Fruit fly (Drosophila melanogaster) whole organism, embryonic: ENCODE data around the gene Cyp4g15.
A peak's percentile ranks its signal among the peaks of the same experiment; 100 is the strongest.

Experiments
- CG11695 ChIP-seq: fragments of 200-800 bp; sonication (Bioruptor generic); IDR thresholded peaks from 3 replicates; pipeline ENCODE4 v1.3.6; 2022; ENCODE audit warnings: missing biosample characterization, missing genetic modification characterization
- CG2116 ChIP-seq: fragments of 200-800 bp; sonication (Bioruptor generic); optimal IDR thresholded peaks from 3 replicates; lab custom pipeline; 2018; ENCODE audit warnings: missing biosample characterization, mild to moderate bottlenecking, missing genetic modification characterization
- CG30431 ChIP-seq: fragments of 200-800 bp; sonication (Bioruptor generic); optimal IDR thresholded peaks from 2 replicates; lab custom pipeline; 2017; ENCODE audit warnings: missing biosample characterization, missing genetic modification characterization
- CG3838 ChIP-seq: fragments of 200-800 bp; sonication (Bioruptor generic); optimal IDR thresholded peaks from 3 replicates; lab custom pipeline; 2016; ENCODE audit warnings: missing biosample characterization, missing genetic modification characterization
- CoRest ChIP-seq: fragments of 200-800 bp; sonication (Bioruptor generic); optimal IDR thresholded peaks from 3 replicates; lab custom pipeline; 2018; ENCODE audit warnings: missing biosample characterization, mild to moderate bottlenecking, missing genetic modification characterization, moderate library complexity
- Oli ChIP-seq: fragments of 200-800 bp; sonication (Bioruptor generic); optimal IDR thresholded peaks from 2 replicates; lab custom pipeline; 2018; ENCODE audit warnings: missing biosample characterization, mild to moderate bottlenecking, missing genetic modification characterization, moderate library complexity
- chinmo ChIP-seq: fragments of 200-800 bp; sonication (Bioruptor generic); IDR thresholded peaks from 4 replicates; pipeline ENCODE4 v1.3.6; 2022; ENCODE audit warnings: missing biosample characterization, missing genetic modification characterization; ENCODE audit not compliant: partially characterized antibody
- croc ChIP-seq: fragments of 200-800 bp; sonication (Bioruptor generic); conservative IDR thresholded peaks from 3 replicates; pipeline ENCODE4 v1.3.6; 2022; ENCODE audit warnings: missing biosample characterization, missing genetic modification characterization
- dimm ChIP-seq: fragments of 200-800 bp; sonication (Bioruptor generic); IDR thresholded peaks from 2 replicates; pipeline ENCODE4 v1.3.6; 2022; ENCODE audit warnings: missing biosample characterization, missing genetic modification characterization
- maf-S ChIP-seq: fragments of 200-800 bp; sonication (Bioruptor generic); optimal IDR thresholded peaks from 2 replicates; lab custom pipeline; 2016; ENCODE audit warnings: missing biosample characterization, missing genetic modification characterization
- org-1 ChIP-seq: fragments of 200-800 bp; sonication (Bioruptor generic); optimal IDR thresholded peaks from 2 replicates; lab custom pipeline; 2017; ENCODE audit warnings: missing biosample characterization, missing genetic modification characterization
- sna ChIP-seq: fragments of 200-800 bp; sonication (Bioruptor generic); IDR thresholded peaks from 2 replicates; pipeline ENCODE4 v1.3.6; 2022; ENCODE audit warnings: missing biosample characterization, missing genetic modification characterization; ENCODE audit not compliant: partially characterized antibody

DNA sequence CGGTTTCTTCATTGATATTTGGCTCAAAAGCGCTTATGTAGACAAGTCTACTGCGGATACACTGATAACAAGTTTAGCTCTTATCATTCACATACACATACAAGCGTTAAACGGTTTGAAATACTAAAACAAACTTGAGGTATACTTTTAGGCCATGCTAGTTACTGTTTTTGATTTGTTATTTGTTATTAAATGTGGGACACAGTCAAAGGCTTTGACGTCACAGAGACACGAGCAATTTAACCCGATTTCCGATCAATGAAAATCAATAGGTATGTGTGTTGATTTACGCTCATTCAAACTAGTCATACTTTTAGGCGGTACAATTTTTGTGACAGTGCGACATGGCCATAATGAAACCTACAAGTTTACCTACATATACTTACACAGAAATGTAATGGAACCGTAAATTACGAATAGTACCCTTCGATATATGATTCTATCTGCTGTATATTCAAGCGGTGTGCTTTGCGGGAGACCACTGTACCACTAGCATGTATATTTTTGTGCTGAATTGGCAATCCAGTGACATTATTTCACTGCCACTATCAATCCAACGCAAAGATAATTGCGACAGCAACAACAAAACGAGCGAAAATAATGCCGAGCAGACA, 30.0 kb upstream of the Cyp4g15 start:
- TF ChIP-seq CoRest (peak; percentile 78), chinmo (GFP tag; lab: Robert Waterston, UW) (0 out of 4 replicates have a peak, but pooled peaks have one; percentile 57), sna (no peak), CG11695 (GFP tag; lab: Robert Waterston, UW) (peak; percentile 73; the same call in 2 of the 3 replicates), CG3838 (no peak), CG2116 (GFP tag; lab: Kevin White, UChicago) (no peak), Oli (tag; lab: Kevin White, UChicago) (peak; percentile 61), dimm (GFP tag; lab: Robert Waterston, UW) (no peak), croc (GFP tag; lab: Robert Waterston, UW) (no peak; the same call in 2 of the 3 replicates), maf-S (GFP tag; lab: Kevin White, UChicago) (peak; percentile 74), org-1 (GFP tag; lab: Kevin White, UChicago) (peak; percentile 71), CG30431 (GFP tag; lab: Kevin White, UChicago) (peak; percentile 26)
